Fruit fly (Drosophila melanogaster): ENCODE data around the gene CG16812.

dm6 chr2L:13236194-13236593 lies 13.8 kb downstream of the CG16812 start, which contains the start of gene Jhbp14:
- TF ChIP-seq CG7101 (tag; optimal IDR thresholded peaks at IDR 0.05): no peak
- TF ChIP-seq CG7045 (GFP tag; optimal IDR thresholded peaks at IDR 0.05): no peak
